Worm (Caenorhabditis elegans): ENCODE results near the gene deg-3.

- TF ChIP-seq ceh-82 (tag; optimal IDR thresholded peaks at IDR 0.05), result no peak
- no peak for TF ChIP-seq mab-5 (tag; optimal IDR thresholded peaks at IDR 0.05)
- TF ChIP-seq ama-1 (optimal IDR thresholded peaks at IDR 0.05), result no peak
- TF ChIP-seq elt-3 (tag; optimal IDR thresholded peaks at IDR 0.05), result no peak
- TF ChIP-seq lsy-2 (tag; optimal IDR thresholded peaks at IDR 0.05), result no peak
- TF ChIP-seq mdl-1 (tag; optimal IDR thresholded peaks at IDR 0.05), result no peak
These were observed 48.8 kb downstream of the deg-3 start, which contains the start of gene dop-5 for ce11 chrV:11366129-11366528.
